Worm (Caenorhabditis elegans) whole organism, mixed stage, embryonic: ENCODE results near the gene T09F3.2.

ENCODE experiments used
- elt-1 ChIP-seq: sonication (generic microtip); optimal IDR thresholded peaks from 2 replicates; lab custom pipeline; 2017; ENCODE audit warnings: missing genetic modification characterization, mild to moderate bottlenecking, missing compliant biosample characterization, antibody characterized with exemption, moderate library complexity, borderline replicate concordance; ENCODE audit not compliant: insufficient read depth
- nhr-2 ChIP-seq: fragments of 150-350 bp; optimal IDR thresholded peaks from 2 replicates; lab custom pipeline; 2014; ENCODE audit warnings: missing biosample characterization, missing genetic modification characterization
- pha-4 ChIP-seq: fragments of 150-350 bp; optimal IDR thresholded peaks from 2 replicates; lab custom pipeline; 2018; ENCODE audit warnings: missing biosample characterization, missing genetic modification reagents, missing genetic modification characterization
- snpc-4 ChIP-seq: fragments of 150-350 bp; optimal IDR thresholded peaks from 2 replicates; lab custom pipeline; 2014; ENCODE audit warnings: missing biosample characterization, missing genetic modification characterization
- unc-62 ChIP-seq: fragments of 150-350 bp; optimal IDR thresholded peaks from 2 replicates; lab custom pipeline; 2014; ENCODE audit warnings: missing biosample characterization, missing genetic modification reagents, missing genetic modification characterization
- zip-8 ChIP-seq: fragments of 150-350 bp; optimal IDR thresholded peaks from 2 replicates; lab custom pipeline; 2014; ENCODE audit warnings: missing biosample characterization, missing genetic modification characterization

- TF ChIP-seq nhr-2 (tag; lab: Kevin White, UChicago) (no peak), elt-1 (no peak), pha-4 (no peak), unc-62 (no peak), snpc-4 (no peak), zip-8 (no peak)
Observed at ce11 chrII:10369547-10370028, 21.4 kb upstream of the T09F3.2 start, which contains the start of gene ceh-58.
